Comparison of ENCODE assay signal across 2 fruit fly cellular contexts in genomic region chr2L:16622162-16622561, dm6.
A peak's percentile ranks its signal among the peaks of the same experiment; 100 is the strongest.
TF ChIP-seq lines count a peak whose summit lies in the region.

No protein-coding gene starts in this region.

- TF ChIP-seq CTCF in whole organism, embryonic (GFP tag; optimal IDR thresholded peaks at IDR 0.05; lab: Kevin White, UChicago) = no peak

TF ChIP-seq in whole organism, embryonic, 481 proteins besides CTCF, POLR2A, EP300 and RAD21:
- no peak for TF ChIP-seq Myb (GFP tag; optimal IDR thresholded peaks at IDR 0.05; lab: Kevin White, UChicago)
- TF ChIP-seq CG32767 (GFP tag; IDR thresholded peaks at IDR 0.05; lab: Robert Waterston, UW) = no peak
- no peak for TF ChIP-seq CG7963 (GFP tag; IDR thresholded peaks at IDR 0.05; lab: Robert Waterston, UW; ENCODE audit: partially characterized antibody)
- no peak for TF ChIP-seq CG8290 (GFP tag; optimal IDR thresholded peaks at IDR 0.05; lab: Kevin White, UChicago)
- TF ChIP-seq CG8290 (tag; optimal IDR thresholded peaks at IDR 0.05; lab: Kevin White, UChicago) = no peak
- peak; percentile 25 for TF ChIP-seq CG11504 (tag; optimal IDR thresholded peaks at IDR 0.05; lab: Kevin White, UChicago)
- TF ChIP-seq HmgZ (tag; optimal IDR thresholded peaks at IDR 0.05; lab: Kevin White, UChicago) = no peak
- no peak for TF ChIP-seq CG8359 (GFP tag; optimal IDR thresholded peaks at IDR 0.05; lab: Kevin White, UChicago; ENCODE audit: borderline replicate concordance)
- no peak for TF ChIP-seq B-H2 (GFP tag; optimal IDR thresholded peaks at IDR 0.05; lab: Kevin White, UChicago)
- peak; percentile 70 for TF ChIP-seq Hr39 (optimal IDR thresholded peaks at IDR 0.05; lab: Kevin White, UChicago)
- 0 out of 3 replicates have a peak, but pooled peaks have one; percentile 5 for TF ChIP-seq Opbp (GFP tag; IDR thresholded peaks at IDR 0.05; lab: Robert Waterston, UW; ENCODE audit: partially characterized antibody)
- TF ChIP-seq bcd (GFP tag; optimal IDR thresholded peaks at IDR 0.05; lab: Kevin White, UChicago) = no peak
- no peak for TF ChIP-seq dmrt99B (tag; optimal IDR thresholded peaks at IDR 0.05; lab: Kevin White, UChicago)
- TF ChIP-seq CG8478 (optimal IDR thresholded peaks at IDR 0.05; lab: Kevin White, UChicago) = peak; percentile 56
- no peak for TF ChIP-seq CG4820 (GFP tag; optimal IDR thresholded peaks at IDR 0.05; lab: Kevin White, UChicago)
- no peak for TF ChIP-seq MBD-R2 (GFP tag; IDR thresholded peaks at IDR 0.05; lab: Robert Waterston, UW)

TF ChIP-seq in whole organism, wandering third instar larva, 38 proteins besides CTCF, POLR2A, EP300 and RAD21:
- TF ChIP-seq Abd-B (GFP tag; optimal IDR thresholded peaks at IDR 0.05; lab: Kevin White, UChicago) (no peak), Dfd (GFP tag; optimal IDR thresholded peaks at IDR 0.05; lab: Kevin White, UChicago) (peak; percentile 88)
TF ChIP-seq in whole organism, wandering third instar larva: peak in this region for 1.

Comparison
In these comparisons a context has a peak if more than half of its experiments do, and no peak if none do; other contexts are left out.
1. Of the 10 proteins assayed by ChIP-seq in both whole organism, embryonic and whole organism, wandering third instar larva: peak only in whole organism, embryonic: none; only in whole organism, wandering third instar larva: Dfd; in both: none; in neither: 9.